Worm (Caenorhabditis elegans): Measurements from ENCODE around the gene F15A4.5.

DNA sequence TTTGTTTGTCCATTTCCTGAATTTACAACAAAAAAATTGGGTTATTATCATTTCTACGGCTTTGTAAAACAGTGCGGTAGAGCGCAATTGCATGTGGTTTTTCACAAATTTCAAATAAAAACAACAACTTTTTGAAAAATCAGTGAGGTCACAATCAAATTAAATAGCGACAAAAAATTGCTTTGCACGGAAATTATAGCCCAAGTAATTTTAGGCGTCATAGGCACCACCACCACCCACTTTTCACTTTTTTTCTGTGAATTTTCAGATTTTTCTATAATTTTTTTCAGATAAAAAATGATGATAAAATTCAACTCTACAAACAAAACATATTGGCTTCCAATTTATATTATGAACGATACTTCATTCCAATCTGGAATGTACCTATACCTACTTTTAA, 13.8 kb downstream of the F15A4.5 start, which contains the start of gene sre-38:
- TF ChIP-seq lsy-2 (tag; optimal IDR thresholded peaks at IDR 0.05): no peak
- no peak for TF ChIP-seq elt-1 (tag; optimal IDR thresholded peaks at IDR 0.05; ENCODE audit: borderline replicate concordance, insufficient read depth)
- TF ChIP-seq ztf-11 (tag; optimal IDR thresholded peaks at IDR 0.05): no peak
- TF ChIP-seq nhr-76 (tag; optimal IDR thresholded peaks at IDR 0.05): no peak
- no peak for TF ChIP-seq drap-1 (GFP tag; optimal IDR thresholded peaks at IDR 0.05)
- no peak for TF ChIP-seq nhr-237 (tag; optimal IDR thresholded peaks at IDR 0.05)
- TF ChIP-seq ces-1 (GFP tag; optimal IDR thresholded peaks at IDR 0.05): no peak
- no peak for TF ChIP-seq lin-13 (tag; optimal IDR thresholded peaks at IDR 0.05)
- TF ChIP-seq zip-8 (tag; optimal IDR thresholded peaks at IDR 0.05): no peak
